Fruit fly (Drosophila melanogaster) whole organism, wandering third instar larva: ENCODE results near the gene BRWD3.

ENCODE experiments used
- Abd-B ChIP-seq: fragments of >200 bp; optimal IDR thresholded peaks from 2 replicates; lab custom pipeline; 2017; ENCODE audit warnings: missing biosample characterization, missing genetic modification characterization
- CG32264 ChIP-seq: fragments of 200-800 bp; sonication (Bioruptor generic); optimal IDR thresholded peaks from 2 replicates; lab custom pipeline; 2016; ENCODE audit warnings: missing biosample characterization, missing genetic modification characterization
- CG9705 ChIP-seq: fragments of 200-800 bp; sonication (Bioruptor generic); optimal IDR thresholded peaks from 2 replicates; lab custom pipeline; 2018; ENCODE audit warnings: missing biosample characterization, mild to moderate bottlenecking, missing genetic modification characterization
- CrebA ChIP-seq: fragments of 200-800 bp; sonication (Bioruptor generic); optimal IDR thresholded peaks from 2 replicates; lab custom pipeline; 2016; ENCODE audit warnings: missing biosample characterization, mild to moderate bottlenecking, missing genetic modification characterization, borderline replicate concordance
- Dfd ChIP-seq: fragments of >200 bp; optimal IDR thresholded peaks from 2 replicates; lab custom pipeline; 2017; ENCODE audit warnings: missing biosample characterization, missing genetic modification characterization
- Dif ChIP-seq: fragments of 200-275, 200-300 bp; sonication (Bioruptor generic); optimal IDR thresholded peaks from 2 replicates; lab custom pipeline; 2018; ENCODE audit warnings: missing biosample characterization, missing genetic modification characterization; ENCODE audit not compliant: partially characterized antibody
- HLH106 ChIP-seq: fragments of 200-800 bp; optimal IDR thresholded peaks from 3 replicates; lab custom pipeline; 2019; ENCODE audit warnings: missing biosample characterization, mild to moderate bottlenecking, missing genetic modification characterization, moderate library complexity
- Hnf4 ChIP-seq: fragments of 200-800 bp; sonication (Bioruptor generic); optimal IDR thresholded peaks from 2 replicates; lab custom pipeline; 2016; ENCODE audit warnings: missing biosample characterization, mild to moderate bottlenecking, missing genetic modification characterization
- Jra ChIP-seq: sonication (Bioruptor generic); optimal IDR thresholded peaks from 2 replicates; lab custom pipeline; 2016; ENCODE audit warnings: missing biosample characterization, missing genetic modification characterization
- Mio ChIP-seq: sonication (Bioruptor generic); optimal IDR thresholded peaks from 2 replicates; lab custom pipeline; 2016; ENCODE audit warnings: missing biosample characterization, missing genetic modification characterization
- Myc ChIP-seq: fragments of >200 bp; optimal IDR thresholded peaks from 2 replicates; lab custom pipeline; 2017
- N ChIP-seq: fragments of >200 bp; optimal IDR thresholded peaks from 2 replicates; lab custom pipeline; 2018; ENCODE audit warnings: missing biosample characterization, missing external identifiers, missing genetic modification characterization
- OdsH ChIP-seq: fragments of 200-800 bp; sonication (Bioruptor generic); optimal IDR thresholded peaks from 2 replicates; lab custom pipeline; 2016; ENCODE audit warnings: missing biosample characterization, mild to moderate bottlenecking, missing genetic modification characterization
- Rel ChIP-seq, 2 experiments: fragments of 200-800 bp; sonication (Bioruptor generic) in 1 of 2; optimal IDR thresholded peaks; 2 replicates in 1 of 2; 3 replicates in 1 of 2; lab custom pipeline; 2016 to 2019; ENCODE audit warnings: mild to moderate bottlenecking in 2 of 2, missing biosample characterization in 2 of 2, missing genetic modification characterization in 2 of 2, moderate library complexity in 1 of 2
- Sp1 ChIP-seq: fragments of 200-800 bp; sonication (Bioruptor generic); optimal IDR thresholded peaks from 3 replicates; lab custom pipeline; 2019; ENCODE audit warnings: missing biosample characterization, mild to moderate bottlenecking, missing genetic modification characterization, moderate library complexity
- Vsx2 ChIP-seq: fragments of 200-300, 225-300 bp; sonication (Bioruptor generic); optimal IDR thresholded peaks from 2 replicates; lab custom pipeline; 2018; ENCODE audit warnings: missing biosample characterization, missing genetic modification characterization; ENCODE audit not compliant: partially characterized antibody
- br ChIP-seq: fragments of 200-800 bp; sonication (Bioruptor generic); optimal IDR thresholded peaks from 2 replicates; lab custom pipeline; 2016; ENCODE audit warnings: missing biosample characterization, missing genetic modification characterization
- brk ChIP-seq: fragments of 200-800 bp; sonication (Bioruptor generic); optimal IDR thresholded peaks from 2 replicates; lab custom pipeline; 2016; ENCODE audit warnings: missing biosample characterization, mild to moderate bottlenecking, missing genetic modification characterization
- dl ChIP-seq, 2 experiments: fragments of 175-275, 200-275 bp in 1 of 2; fragments of 200-275 bp in 1 of 2; sonication (Bioruptor generic); optimal IDR thresholded peaks; lab custom pipeline; 2018; ENCODE audit warnings: mild to moderate bottlenecking in 2 of 2, missing biosample characterization in 2 of 2, missing genetic modification characterization in 2 of 2, moderate library complexity in 2 of 2; ENCODE audit not compliant: partially characterized antibody in 2 of 2, insufficient read depth in 1 of 2
- dsf ChIP-seq: sonication (Bioruptor generic); optimal IDR thresholded peaks from 2 replicates; lab custom pipeline; 2016; ENCODE audit warnings: missing biosample characterization, missing genetic modification characterization, borderline replicate concordance
- ey ChIP-seq: fragments of 200-800 bp; sonication (Bioruptor generic); optimal IDR thresholded peaks from 2 replicates; lab custom pipeline; 2016; ENCODE audit warnings: missing biosample characterization, missing genetic modification characterization
- foxo ChIP-seq, 2 experiments: fragments of 200-800 bp; sonication (Bioruptor generic); optimal IDR thresholded peaks; 2 replicates in 1 of 2; 3 replicates in 1 of 2; lab custom pipeline; 2016 to 2017; ENCODE audit warnings: missing biosample characterization in 2 of 2, missing genetic modification characterization in 2 of 2
- fru ChIP-seq: fragments of 200-800 bp; sonication (Bioruptor generic); optimal IDR thresholded peaks from 3 replicates; lab custom pipeline; 2016; ENCODE audit warnings: missing biosample characterization, mild to moderate bottlenecking, missing genetic modification characterization
- h ChIP-seq: fragments of 200-800 bp; sonication (Bioruptor generic); optimal IDR thresholded peaks from 3 replicates; lab custom pipeline; 2016; ENCODE audit warnings: missing biosample characterization, mild to moderate bottlenecking, missing genetic modification characterization
- lola ChIP-seq: fragments of >200 bp; optimal IDR thresholded peaks from 2 replicates; lab custom pipeline; 2017; ENCODE audit warnings: missing biosample characterization, missing genetic modification characterization
- pan ChIP-seq: fragments of >200 bp; optimal IDR thresholded peaks from 2 replicates; lab custom pipeline; 2017
- psq ChIP-seq: fragments of 200-800 bp; sonication (Bioruptor generic); optimal IDR thresholded peaks from 3 replicates; lab custom pipeline; 2017; ENCODE audit warnings: missing biosample characterization, mild to moderate bottlenecking, missing genetic modification characterization, moderate library complexity
- rgr ChIP-seq: fragments of 200-800 bp; sonication (Bioruptor generic); optimal IDR thresholded peaks from 3 replicates; lab custom pipeline; 2016; ENCODE audit warnings: missing biosample characterization, mild to moderate bottlenecking, missing genetic modification characterization
- sage ChIP-seq: fragments of 200-800 bp; sonication (Bioruptor generic); optimal IDR thresholded peaks from 2 replicates; lab custom pipeline; 2016; ENCODE audit warnings: missing biosample characterization, mild to moderate bottlenecking, missing genetic modification characterization
- sv ChIP-seq: fragments of 200-800 bp; sonication (Bioruptor generic); optimal IDR thresholded peaks from 3 replicates; lab custom pipeline; 2016; ENCODE audit warnings: missing biosample characterization, missing genetic modification characterization
- tai ChIP-seq: sonication (Bioruptor generic); optimal IDR thresholded peaks from 2 replicates; lab custom pipeline; 2016; ENCODE audit warnings: missing biosample characterization, missing genetic modification characterization
- usp ChIP-seq: fragments of >200 bp; optimal IDR thresholded peaks from 2 replicates; lab custom pipeline; 2017; ENCODE audit warnings: missing biosample characterization, missing genetic modification characterization
- woc ChIP-seq: sonication (Bioruptor generic); optimal IDR thresholded peaks from 2 replicates; lab custom pipeline; 2016; ENCODE audit warnings: missing biosample characterization, mild to moderate bottlenecking, missing genetic modification characterization

BRWD3 gene

DNA sequence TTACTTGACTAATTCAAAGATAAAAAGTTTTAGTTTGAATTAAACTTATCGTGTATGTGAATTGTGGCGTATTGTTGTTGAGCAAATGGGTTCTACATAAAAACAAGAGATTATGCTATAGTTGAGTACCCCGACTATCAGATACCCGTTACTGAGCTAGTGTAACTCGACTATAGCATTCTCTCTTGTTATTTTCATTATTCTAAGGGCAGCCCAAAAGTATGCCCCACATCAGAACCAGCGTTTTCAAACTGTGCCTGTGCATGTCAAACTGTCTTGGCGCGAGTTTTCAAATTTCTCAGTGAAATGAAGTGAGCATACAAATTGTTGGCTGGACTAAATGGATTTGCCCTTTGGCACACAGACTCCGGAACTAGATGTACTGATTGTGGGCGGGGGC lies 39.5 kb upstream of the BRWD3 start, which contains the start of gene shps:
TSS of gene shps (plus strand) at position 282 of the 400 bp plus-strand sequence.
- TF ChIP-seq Myc: peak; percentile 97
- TF ChIP-seq brk: no peak
- TF ChIP-seq Sp1 (GFP tag; lab: Kevin White, UChicago): no peak
- TF ChIP-seq Jra: no peak
- TF ChIP-seq Rel (GFP tag; optimal IDR thresholded peaks at IDR 0.05; lab: Kevin White, UChicago): no peak
- no peak for TF ChIP-seq Rel (tag; optimal IDR thresholded peaks at IDR 0.05; lab: Kevin White, UChicago)
- no peak for TF ChIP-seq psq
- TF ChIP-seq OdsH: no peak
- no peak for TF ChIP-seq dl (GFP tag; optimal IDR thresholded peaks at IDR 0.05; lab: Kevin White, UChicago; ENCODE audit: insufficient read depth in 1 of 2, partially characterized antibody in 2 of 2)
- TF ChIP-seq br (GFP tag; lab: Kevin White, UChicago): no peak
- TF ChIP-seq Abd-B: no peak
- TF ChIP-seq N (GFP tag; lab: Kevin White, UChicago): peak; percentile 43
- TF ChIP-seq tai (GFP tag; lab: Kevin White, UChicago): no peak

DNA sequence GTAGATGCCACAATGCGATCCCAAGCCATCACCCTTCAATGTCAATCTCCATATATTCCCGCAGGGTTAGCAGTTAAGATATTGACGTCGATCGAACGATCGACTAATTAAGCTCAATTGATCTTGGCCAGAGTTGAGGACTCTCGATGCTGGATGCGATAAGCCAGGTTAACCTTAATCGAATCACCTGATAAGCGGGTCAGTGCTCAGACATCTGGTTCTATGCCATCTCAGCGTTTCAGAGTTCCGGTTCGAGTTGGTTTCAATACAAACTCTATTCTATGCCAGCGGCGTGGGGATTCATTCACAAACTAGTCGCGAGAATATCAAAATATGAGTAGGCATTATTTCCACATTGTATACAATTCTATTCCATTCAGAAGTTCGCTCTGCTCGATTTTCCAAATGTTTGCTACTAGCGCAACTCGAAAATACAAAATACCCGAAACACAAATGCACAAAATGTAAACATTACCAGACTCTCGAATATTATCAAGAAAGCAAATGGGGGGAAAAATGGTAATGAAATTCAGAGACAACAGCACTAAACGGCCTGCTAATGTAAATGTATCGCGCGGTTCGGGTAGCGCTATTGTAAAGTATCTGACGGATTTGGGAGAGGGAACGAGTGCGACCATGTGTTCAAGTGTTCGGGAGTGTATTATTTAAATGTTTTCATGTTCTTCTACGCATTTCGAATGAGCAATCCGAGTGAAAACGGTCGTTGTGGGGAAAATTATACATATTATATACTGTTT lies 36.1 kb upstream of the BRWD3 start:
- TF ChIP-seq Rel (GFP tag; optimal IDR thresholded peaks at IDR 0.05; lab: Kevin White, UChicago): no peak
- peak; percentile 44 for TF ChIP-seq Rel (tag; optimal IDR thresholded peaks at IDR 0.05; lab: Kevin White, UChicago)
- TF ChIP-seq woc (GFP tag; lab: Kevin White, UChicago): no peak

DNA sequence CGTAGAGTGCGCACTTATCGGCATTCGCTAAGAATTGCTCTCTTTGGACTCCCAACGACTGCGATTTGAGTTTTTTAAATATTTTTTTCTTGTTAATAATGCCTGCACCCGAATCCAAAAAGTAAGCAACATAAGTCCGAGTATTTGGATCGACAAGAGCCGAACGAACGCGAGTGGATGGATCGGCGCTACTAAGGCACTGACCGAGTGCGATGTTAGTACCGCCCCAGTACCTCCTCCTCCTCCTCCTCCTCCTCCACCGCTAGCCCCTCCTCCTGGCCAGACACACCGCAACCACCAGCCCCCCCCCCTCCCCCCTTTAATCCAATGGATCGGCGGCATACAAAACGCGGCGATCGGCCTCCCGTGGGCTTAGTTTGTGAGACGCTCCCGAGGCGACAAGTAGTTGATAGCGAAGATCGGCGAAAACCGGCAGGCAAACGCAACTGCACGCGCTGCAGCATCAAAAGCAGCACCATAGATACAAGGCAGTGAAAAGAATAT lies 35.2 kb upstream of the BRWD3 start, which contains the start of gene CG6356:
TSS of gene CG6356 (plus strand) at position 374 of the 504 bp plus-strand sequence.
- TF ChIP-seq CrebA (GFP tag; lab: Kevin White, UChicago) (no peak), CG9705 (no peak), pan (no peak), Mio (GFP tag; lab: Kevin White, UChicago) (no peak), Rel (GFP tag; optimal IDR thresholded peaks at IDR 0.05; lab: Kevin White, UChicago) (no peak), Rel (tag; optimal IDR thresholded peaks at IDR 0.05; lab: Kevin White, UChicago) (peak; percentile 39), Abd-B (no peak), woc (GFP tag; lab: Kevin White, UChicago) (no peak), Sp1 (GFP tag; lab: Kevin White, UChicago) (peak; percentile 17), sv (GFP tag; lab: Kevin White, UChicago) (no peak), Myc (no peak), lola (no peak), fru (no peak)

DNA sequence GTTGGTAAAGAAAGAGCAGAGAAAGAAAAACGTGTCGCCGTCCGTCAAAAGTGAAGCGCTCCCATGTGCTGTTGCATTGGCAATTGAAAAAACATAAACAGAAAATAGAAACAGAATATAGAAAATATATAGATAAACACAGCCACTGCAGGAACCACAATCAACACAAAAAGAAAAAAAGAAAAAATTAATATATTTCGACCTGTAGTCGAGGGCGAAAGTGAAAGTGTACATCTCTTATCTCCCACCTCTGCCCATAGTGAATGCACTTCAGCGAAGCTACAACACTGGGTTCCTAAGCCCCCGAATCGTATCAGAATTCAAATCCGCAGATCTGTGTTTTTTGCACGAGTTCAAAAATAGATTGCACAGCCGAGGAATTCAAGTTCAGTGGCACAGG lies 34.6 kb upstream of the BRWD3 start:
- TF ChIP-seq Myc (no peak), Vsx2 (no peak), foxo (GFP tag; optimal IDR thresholded peaks at IDR 0.05; lab: Kevin White, UChicago) (no peak), Dif (GFP tag; lab: Kevin White, UChicago) (no peak), ey (GFP tag; lab: Kevin White, UChicago) (no peak), HLH106 (tag; lab: Kevin White, UChicago) (no peak), brk (no peak)
- TF ChIP-seq, all 38 proteins: peak for 0

DNA sequence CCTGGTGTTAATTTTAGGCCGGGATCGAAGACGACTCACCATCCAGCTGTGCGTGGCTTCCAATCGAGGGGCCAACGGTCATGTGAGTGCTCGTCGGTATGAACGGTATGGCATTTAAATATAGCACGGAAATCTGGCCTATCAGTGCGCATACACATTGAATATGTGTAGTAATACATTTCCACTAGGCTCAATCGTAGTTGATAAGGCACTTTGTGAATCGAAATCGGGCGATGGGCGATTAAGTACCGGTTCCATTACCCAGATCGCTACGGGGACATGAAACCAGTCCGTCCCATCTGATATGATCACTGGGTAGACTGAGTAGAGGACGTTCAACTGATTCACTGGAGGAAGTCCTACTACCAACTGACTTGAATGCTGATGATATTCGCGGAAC lies 33.4 kb upstream of the BRWD3 start:
- TF ChIP-seq tai (GFP tag; lab: Kevin White, UChicago) (no peak), OdsH (no peak), Sp1 (GFP tag; lab: Kevin White, UChicago) (no peak), CrebA (GFP tag; lab: Kevin White, UChicago) (no peak), Hnf4 (GFP tag; lab: Kevin White, UChicago) (no peak), dsf (GFP tag; lab: Kevin White, UChicago) (no peak), dl (GFP tag; optimal IDR thresholded peaks at IDR 0.05; lab: Kevin White, UChicago; ENCODE audit: insufficient read depth in 1 of 2, partially characterized antibody in 2 of 2) (no peak), psq (no peak), Dfd (GFP tag; lab: Kevin White, UChicago) (no peak), usp (GFP tag; lab: Kevin White, UChicago) (no peak), Jra (no peak), CG32264 (GFP tag; lab: Kevin White, UChicago) (no peak), CG9705 (no peak), sage (GFP tag; lab: Kevin White, UChicago) (no peak), N (GFP tag; lab: Kevin White, UChicago) (no peak), pan (no peak), HLH106 (tag; lab: Kevin White, UChicago) (no peak), rgr (GFP tag; lab: Kevin White, UChicago) (no peak), Myc (no peak), h (GFP tag; lab: Kevin White, UChicago) (no peak)
- TF ChIP-seq, all 38 proteins: peak for 0
